Worm (Caenorhabditis elegans) whole organism, young adult: Measurements from ENCODE around the gene pygl-1.

Source experiments
- B0336.3 ChIP-seq: fragments of 200-800 bp; sonication (Bioruptor generic); IDR thresholded peaks from 2 replicates; pipeline ENCODE4 v1.3.6; 2022; ENCODE audit warnings: missing genetic modification characterization, missing compliant biosample characterization
- F23B12.7 ChIP-seq: sonication (generic microtip); optimal IDR thresholded peaks from 2 replicates; lab custom pipeline; 2017; ENCODE audit warnings: missing genetic modification characterization, mild to moderate bottlenecking, missing compliant biosample characterization, antibody characterized with exemption, moderate library complexity; ENCODE audit not compliant: insufficient read depth
- F49E8.2 ChIP-seq: sonication (generic microtip); optimal IDR thresholded peaks from 3 replicates; lab custom pipeline; 2017; ENCODE audit warnings: missing genetic modification characterization, mild to moderate bottlenecking, missing compliant biosample characterization, antibody characterized with exemption, moderate library complexity; ENCODE audit not compliant: insufficient read depth
- ama-1 ChIP-seq, 3 experiments: fragments of 150-350 bp in 1 of 3; sonication (generic microtip) in 2 of 3; optimal IDR thresholded peaks; 2 replicates each; lab custom pipeline; 2014 to 2018; ENCODE audit warnings: missing biosample characterization in 2 of 3, missing genetic modification characterization in 2 of 3, missing genetic modification reagents in 2 of 3
- atf-7 ChIP-seq: sonication (generic microtip); optimal IDR thresholded peaks from 2 replicates; lab custom pipeline; 2017; ENCODE audit warnings: mild to moderate bottlenecking, missing genetic modification characterization, missing compliant biosample characterization
- ceh-58 ChIP-seq: fragments of 200-800 bp; sonication (Bioruptor generic); IDR thresholded peaks from 2 replicates; pipeline ENCODE4 v1.3.6; 2022; ENCODE audit warnings: missing genetic modification characterization, missing compliant biosample characterization
- ekl-4 ChIP-seq: fragments of 200-800 bp; sonication (Bioruptor generic); IDR thresholded peaks from 2 replicates; pipeline ENCODE4 v1.3.6; 2022; ENCODE audit warnings: missing genetic modification reagents, missing genetic modification characterization, missing compliant biosample characterization
- sdz-38 ChIP-seq: sonication (generic microtip); optimal IDR thresholded peaks from 2 replicates; lab custom pipeline; 2016; ENCODE audit warnings: missing genotype, missing genetic modification characterization, missing compliant biosample characterization
- snpc-4 ChIP-seq, 5 experiments: fragments of 150-350 bp in 1 of 5; sonication (generic microtip) in 4 of 5; optimal IDR thresholded peaks; 2 replicates each; lab custom pipeline; 2014 to 2018; ENCODE audit warnings: missing genetic modification characterization in 5 of 5, missing biosample characterization in 3 of 5, antibody characterized with exemption in 2 of 5, mild to moderate bottlenecking in 2 of 5, missing compliant biosample characterization in 2 of 5, missing genotype in 2 of 5, moderate library complexity in 2 of 5, missing genetic modification reagents in 1 of 5
- sptf-2 ChIP-seq: fragments of 200-800 bp; sonication (Bioruptor generic); optimal IDR thresholded peaks from 2 replicates; lab custom pipeline; 2018; ENCODE audit warnings: mild to moderate bottlenecking, missing genetic modification characterization, missing compliant biosample characterization

ce11 chrV:3588223-3588622 is 9.4 kb downstream of the pygl-1 start:
- TF ChIP-seq ceh-58 (GFP tag; lab: Robert Waterston, UW) (no peak), atf-7 (no peak), snpc-4 (GFP tag; optimal IDR thresholded peaks at IDR 0.05; lab: Kevin White, UChicago) (no peak), snpc-4 (tag; optimal IDR thresholded peaks at IDR 0.05; lab: Kevin White, UChicago) (no peak), B0336.3 (GFP tag; lab: Robert Waterston, UW) (no peak), F23B12.7 (tag; lab: Kevin White, UChicago) (no peak), F49E8.2 (tag; lab: Kevin White, UChicago) (no peak), ekl-4 (GFP tag; lab: Robert Waterston, UW) (no peak), sdz-38 (tag; lab: Kevin White, UChicago) (no peak), ama-1 (optimal IDR thresholded peaks at IDR 0.05; lab: Kevin White, UChicago) (no peak), ama-1 (GFP tag; optimal IDR thresholded peaks at IDR 0.05; lab: Kevin White, UChicago) (no peak), sptf-2 (GFP tag; lab: Kevin White, UChicago) (no peak)
